Fruit fly (Drosophila melanogaster) S2 (cell line): ENCODE results near the gene Ttc1.

ENCODE experiments used
- CG8478 ChIP-seq: fragments of >200 bp; optimal IDR thresholded peaks from 2 replicates; lab custom pipeline; 2018
- CTCF ChIP-seq, 2 experiments: fragments of >200 bp; optimal IDR thresholded peaks; 2 replicates each; lab custom pipeline; 2018

- TF ChIP-seq CTCF (optimal IDR thresholded peaks at IDR 0.05; lab: Kevin White, UChicago) (no peak), CG8478 (lab: Kevin White, UChicago) (no peak)
These were observed 11.4 kb upstream of the Ttc1 start, which contains the start of gene CG10405 for dm6 chr3R:16454192-16454591.
